Fruit fly (Drosophila melanogaster) S2 (cell line): Measurements from ENCODE around the gene shps.

ENCODE experiments used
- CG8478 ChIP-seq: fragments of >200 bp; optimal IDR thresholded peaks from 2 replicates; lab custom pipeline; 2018
- CTCF ChIP-seq, 2 experiments: fragments of >200 bp; optimal IDR thresholded peaks; 2 replicates each; lab custom pipeline; 2018

DNA sequence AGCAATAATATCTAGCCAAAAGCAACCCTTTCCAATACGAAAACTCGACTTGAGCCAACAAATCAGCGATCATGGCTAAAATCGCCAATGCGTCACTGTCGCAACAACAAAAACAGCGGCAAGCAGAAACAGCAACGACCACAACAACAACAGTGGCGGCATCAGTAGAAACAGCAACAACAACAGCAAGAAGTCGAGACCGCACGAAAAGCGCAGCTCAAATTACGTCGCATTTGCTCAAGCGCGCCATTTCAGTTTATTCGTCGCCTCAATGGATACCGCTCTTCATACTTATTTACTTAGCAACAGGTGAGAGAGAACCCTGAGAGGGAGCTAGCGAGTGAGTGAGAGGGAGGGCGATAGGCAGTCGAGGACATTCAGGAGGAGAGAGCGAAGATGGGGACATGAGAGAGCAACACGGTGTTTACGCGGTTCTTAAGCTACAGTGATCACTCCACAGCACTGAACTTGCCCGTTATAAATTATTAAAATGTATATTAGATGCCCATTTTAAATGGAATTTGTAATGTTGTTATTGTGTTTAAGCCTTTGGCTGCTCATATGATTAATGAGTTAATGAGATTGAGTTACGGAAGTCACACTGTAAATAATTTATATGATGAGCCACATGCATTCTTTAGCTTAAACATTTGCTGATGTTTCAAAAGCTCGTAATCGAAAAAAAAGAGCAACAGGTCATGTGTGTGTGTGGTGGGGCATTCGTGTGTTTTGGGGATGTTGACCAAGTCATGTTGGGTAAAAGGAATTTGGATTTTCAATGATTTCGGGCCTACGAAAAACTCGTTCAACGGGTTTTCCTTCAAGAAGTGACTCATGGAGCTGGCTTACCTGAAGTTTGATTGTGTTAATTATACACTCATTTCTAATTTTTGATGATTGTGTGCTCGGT, 16.4 kb downstream of the shps start:
- no peak for TF ChIP-seq CG8478 (lab: Kevin White, UChicago)
- TF ChIP-seq CTCF (optimal IDR thresholded peaks at IDR 0.05; lab: Kevin White, UChicago): no peak
